Fruit fly (Drosophila melanogaster) whole organism, embryonic: ENCODE results near the gene mAcon1.

ENCODE experiments used
- ATbp ChIP-seq: fragments of 200-800 bp; sonication (Bioruptor generic); optimal IDR thresholded peaks from 2 replicates; lab custom pipeline; 2017; ENCODE audit warnings: missing biosample characterization, mild to moderate bottlenecking, missing genetic modification characterization, missing genetic modification reagents
- B-H2 ChIP-seq: fragments of 200-800 bp; sonication (Bioruptor generic); optimal IDR thresholded peaks from 2 replicates; lab custom pipeline; 2018; ENCODE audit warnings: missing biosample characterization, mild to moderate bottlenecking, missing genetic modification characterization
- BEAF-32 ChIP-seq: fragments of 200-800 bp; sonication (Bioruptor generic); optimal IDR thresholded peaks from 3 replicates; lab custom pipeline; 2017; ENCODE audit warnings: missing biosample characterization, missing genetic modification characterization, mild to moderate bottlenecking, moderate library complexity, missing genetic modification reagents
- CG10321 ChIP-seq: fragments of 200-800 bp; sonication (Bioruptor generic); IDR thresholded peaks from 2 replicates; pipeline ENCODE4 v1.3.6; 2022; ENCODE audit warnings: missing biosample characterization, missing genetic modification characterization
- CG10431 ChIP-seq: fragments of 200-800 bp; sonication (Bioruptor generic); optimal IDR thresholded peaks from 3 replicates; lab custom pipeline; 2018; ENCODE audit warnings: missing biosample characterization, mild to moderate bottlenecking, missing genetic modification characterization
- CG11696 ChIP-seq: fragments of 200-800 bp; sonication (Bioruptor generic); IDR thresholded peaks from 2 replicates; pipeline ENCODE4 v1.3.6; 2022; ENCODE audit warnings: missing biosample characterization, missing genetic modification characterization
- CG12071 ChIP-seq: fragments of 200-800 bp; sonication (Bioruptor generic); optimal IDR thresholded peaks from 3 replicates; lab custom pipeline; 2018; ENCODE audit warnings: missing biosample characterization, mild to moderate bottlenecking, missing genetic modification characterization
- CG15011 ChIP-seq: fragments of 200-800 bp; sonication (Bioruptor generic); optimal IDR thresholded peaks from 3 replicates; lab custom pipeline; 2018; ENCODE audit warnings: missing biosample characterization, mild to moderate bottlenecking, missing genetic modification characterization
- CG15514 ChIP-seq: fragments of 200-800 bp; sonication (Bioruptor generic); optimal IDR thresholded peaks from 3 replicates; lab custom pipeline; 2017; ENCODE audit warnings: missing biosample characterization, missing genetic modification characterization, mild to moderate bottlenecking, moderate library complexity, missing genetic modification reagents
- CG16813 ChIP-seq: fragments of 200-800 bp; sonication (Bioruptor generic); IDR thresholded peaks from 3 replicates; pipeline ENCODE4 v1.3.6; 2022; ENCODE audit warnings: missing biosample characterization, missing genetic modification characterization; ENCODE audit not compliant: partially characterized antibody
- CG17328 ChIP-seq: fragments of 200-800 bp; sonication (Bioruptor generic); IDR thresholded peaks from 2 replicates; pipeline ENCODE4 v1.3.6; 2022; ENCODE audit warnings: missing biosample characterization, missing genetic modification characterization
- CG2116 ChIP-seq: fragments of 200-800 bp; sonication (Bioruptor generic); optimal IDR thresholded peaks from 3 replicates; lab custom pipeline; 2018; ENCODE audit warnings: missing biosample characterization, mild to moderate bottlenecking, missing genetic modification characterization
- CG32772 ChIP-seq: fragments of 200-800 bp; sonication (Bioruptor generic); IDR thresholded peaks from 2 replicates; pipeline ENCODE4 v1.3.6; 2022; ENCODE audit warnings: missing biosample characterization, missing genetic modification characterization
- CG33557 ChIP-seq: fragments of 200-800 bp; sonication (Bioruptor generic); optimal IDR thresholded peaks from 2 replicates; lab custom pipeline; 2019; ENCODE audit warnings: missing biosample characterization, mild to moderate bottlenecking, missing genetic modification characterization, moderate library complexity
- CG34224 ChIP-seq: fragments of 200-800 bp; sonication (Bioruptor generic); IDR thresholded peaks from 3 replicates; pipeline ENCODE4 v1.3.6; 2022; ENCODE audit warnings: missing biosample characterization, missing genetic modification characterization; ENCODE audit not compliant: partially characterized antibody
- CG3726 ChIP-seq: fragments of 200-800 bp; sonication (Bioruptor generic); IDR thresholded peaks from 3 replicates; pipeline ENCODE4, ENCODE4 v1.3.6; 2022; ENCODE audit warnings: missing biosample characterization, missing genetic modification characterization
- CG3847 ChIP-seq: fragments of 200-800 bp; sonication (Bioruptor generic); IDR thresholded peaks from 2 replicates; pipeline ENCODE4 v1.3.6; 2022; ENCODE audit warnings: missing biosample characterization, missing genetic modification characterization
- CG4282 ChIP-seq: fragments of 200-800 bp; sonication (Bioruptor generic); optimal IDR thresholded peaks from 2 replicates; lab custom pipeline; 2016; ENCODE audit warnings: missing biosample characterization, missing genetic modification characterization
- CG5245 ChIP-seq: fragments of 200-800 bp; sonication (Bioruptor generic); optimal IDR thresholded peaks from 3 replicates; lab custom pipeline; 2016; ENCODE audit warnings: missing biosample characterization, missing genetic modification characterization
- CrebB ChIP-seq: fragments of 200-800 bp; sonication (Bioruptor generic); optimal IDR thresholded peaks from 3 replicates; lab custom pipeline; 2018; ENCODE audit warnings: missing biosample characterization, mild to moderate bottlenecking, missing genetic modification characterization
- Dad ChIP-seq: fragments of 200-800 bp; sonication (Bioruptor generic); optimal IDR thresholded peaks from 3 replicates; lab custom pipeline; 2016; ENCODE audit warnings: missing biosample characterization, missing genetic modification characterization
- Dek ChIP-seq: fragments of 200-800 bp; sonication (Bioruptor generic); optimal IDR thresholded peaks from 3 replicates; lab custom pipeline; 2019; ENCODE audit warnings: missing biosample characterization, mild to moderate bottlenecking, missing genetic modification characterization, moderate library complexity
- Dip2 ChIP-seq: fragments of 200-800 bp; sonication (Bioruptor generic); IDR thresholded peaks from 2 replicates; pipeline ENCODE4 v1.3.6; 2022; ENCODE audit warnings: missing biosample characterization, missing genetic modification characterization
- Ets65A ChIP-seq: fragments of 200-800 bp; sonication (Bioruptor generic); peaks from one replicate; lab custom pipeline; 2016; ENCODE audit warnings: missing biosample characterization, missing genetic modification characterization
- Hr39 ChIP-seq: fragments of >200 bp; optimal IDR thresholded peaks from 2 replicates; lab custom pipeline; 2017
- Lim3 ChIP-seq: fragments of 200-800 bp; sonication (Bioruptor generic); IDR thresholded peaks from 2 replicates; pipeline ENCODE4 v1.3.6; 2022; ENCODE audit warnings: missing biosample characterization, missing genetic modification characterization
- Lpt ChIP-seq: fragments of >200 bp; optimal IDR thresholded peaks from 2 replicates; lab custom pipeline; 2018; ENCODE audit warnings: missing biosample characterization, missing genetic modification characterization
- Max ChIP-seq: fragments of 200-800 bp; sonication (Bioruptor generic); optimal IDR thresholded peaks from 2 replicates; lab custom pipeline; 2016; ENCODE audit warnings: missing biosample characterization, mild to moderate bottlenecking, missing genetic modification characterization
- Myb ChIP-seq: fragments of 200-800 bp; sonication (Bioruptor generic); optimal IDR thresholded peaks from 2 replicates; lab custom pipeline; 2016; ENCODE audit warnings: missing biosample characterization, missing genetic modification characterization
- Oaz ChIP-seq: fragments of 200-800 bp; sonication (Bioruptor generic); IDR thresholded peaks from 2 replicates; pipeline ENCODE4 v1.3.6; 2022; ENCODE audit warnings: missing biosample characterization, missing genetic modification characterization
- Side ChIP-seq: fragments of 200-800 bp; sonication (Bioruptor generic); optimal IDR thresholded peaks from 2 replicates; lab custom pipeline; 2016; ENCODE audit warnings: missing biosample characterization, missing genetic modification characterization
- bab2 ChIP-seq: fragments of 200-800 bp; sonication (Bioruptor generic); optimal IDR thresholded peaks from 2 replicates; lab custom pipeline; 2016; ENCODE audit warnings: missing biosample characterization, missing genetic modification characterization
- bigmax ChIP-seq: fragments of 200-800 bp; sonication (Bioruptor generic); optimal IDR thresholded peaks from 2 replicates; lab custom pipeline; 2018; ENCODE audit warnings: missing biosample characterization, mild to moderate bottlenecking, missing genetic modification characterization
- br ChIP-seq: fragments of >200 bp; optimal IDR thresholded peaks from 2 replicates; lab custom pipeline; 2017
- corto ChIP-seq: fragments of 200-800 bp; sonication (Bioruptor generic); optimal IDR thresholded peaks from 2 replicates; lab custom pipeline; 2016; ENCODE audit warnings: missing biosample characterization, mild to moderate bottlenecking, missing genetic modification characterization, moderate library complexity
- danr ChIP-seq: fragments of 200-800 bp; sonication (Bioruptor generic); IDR thresholded peaks from 2 replicates; pipeline ENCODE4 v1.3.6; 2022; ENCODE audit warnings: missing biosample characterization, missing genetic modification characterization
- fd102C ChIP-seq: fragments of 200-800 bp; sonication (Bioruptor generic); optimal IDR thresholded peaks from 2 replicates; lab custom pipeline; 2018; ENCODE audit warnings: missing biosample characterization, mild to moderate bottlenecking, missing genetic modification characterization, moderate library complexity
- gem ChIP-seq: fragments of 200-800 bp; sonication (Bioruptor generic); optimal IDR thresholded peaks from 2 replicates; lab custom pipeline; 2019; ENCODE audit warnings: missing biosample characterization, mild to moderate bottlenecking, missing genetic modification characterization, moderate library complexity
- lov ChIP-seq, 2 experiments: fragments of 200-800 bp in 1 of 2; fragments of >200 bp in 1 of 2; sonication (Bioruptor generic) in 1 of 2; IDR thresholded peaks in 1 of 2; optimal IDR thresholded peaks in 1 of 2; 2 replicates in 1 of 2; 3 replicates in 1 of 2; pipeline versions ENCODE4 v1.3.6 to Lab custom; 2017 to 2022; ENCODE audit warnings: missing biosample characterization in 1 of 2, missing genetic modification characterization in 1 of 2
- nerfin-2 ChIP-seq: fragments of 200-800 bp; sonication (Bioruptor generic); IDR thresholded peaks from 2 replicates; pipeline ENCODE4 v1.3.6; 2022; ENCODE audit warnings: missing biosample characterization, missing genetic modification characterization; ENCODE audit not compliant: partially characterized antibody
- nmo ChIP-seq: fragments of 200-800 bp; sonication (Bioruptor generic); optimal IDR thresholded peaks from 2 replicates; lab custom pipeline; 2018; ENCODE audit warnings: missing biosample characterization, mild to moderate bottlenecking, missing genetic modification characterization, moderate library complexity
- pan ChIP-seq, 4 experiments: fragments of >200 bp in 3 of 4; fragments of 200-800 bp in 1 of 4; sonication (Bioruptor generic) in 1 of 4; optimal IDR thresholded peaks in 3 of 4; IDR thresholded peaks in 1 of 4; 2 replicates each; pipeline versions ENCODE4 v1.3.6 to Lab custom; 2017 to 2022; ENCODE audit warnings: missing biosample characterization in 2 of 4, missing genetic modification characterization in 2 of 4, mixed read lengths in 1 of 4
- row ChIP-seq: fragments of 200-800 bp; sonication (Bioruptor generic); IDR thresholded peaks from 3 replicates; pipeline ENCODE4 v1.3.6; 2022; ENCODE audit warnings: missing biosample characterization, missing genetic modification characterization
- sc ChIP-seq, 3 experiments: fragments of >200 bp in 2 of 3; fragments of 200-800 bp in 1 of 3; sonication (Bioruptor generic) in 1 of 3; optimal IDR thresholded peaks; 2 replicates in 2 of 3; 3 replicates in 1 of 3; lab custom pipeline; 2017; ENCODE audit warnings: mild to moderate bottlenecking in 1 of 3, missing biosample characterization in 1 of 3, missing genetic modification characterization in 1 of 3, missing genetic modification reagents in 1 of 3
- sens ChIP-seq: fragments of 200-800 bp; sonication (Bioruptor generic); peaks from one replicate; lab custom pipeline; 2016; ENCODE audit warnings: missing biosample characterization, missing genetic modification characterization
- sima ChIP-seq: fragments of 200-800 bp; sonication (Bioruptor generic); optimal IDR thresholded peaks from 2 replicates; lab custom pipeline; 2016; ENCODE audit warnings: missing biosample characterization, missing genetic modification characterization
- sr ChIP-seq: fragments of 200-800 bp; sonication (Bioruptor generic); IDR thresholded peaks from 3 replicates; pipeline ENCODE4 v1.3.6; 2022; ENCODE audit warnings: missing biosample characterization, missing genetic modification characterization
- stc ChIP-seq: fragments of 200-800 bp; sonication (Bioruptor generic); IDR thresholded peaks from 2 replicates; pipeline ENCODE4 v1.3.6; 2022; ENCODE audit warnings: missing biosample characterization, missing genetic modification characterization
- tup ChIP-seq: fragments of 200-800 bp; sonication (Bioruptor generic); optimal IDR thresholded peaks from 2 replicates; lab custom pipeline; 2016; ENCODE audit warnings: missing biosample characterization, mild to moderate bottlenecking, missing genetic modification characterization, moderate library complexity
- z ChIP-seq: fragments of 200-800 bp; sonication (Bioruptor generic); IDR thresholded peaks from 3 replicates; pipeline ENCODE4 v1.3.6; 2022; ENCODE audit warnings: missing biosample characterization, missing genetic modification characterization
- zen ChIP-seq: fragments of 200-800 bp; sonication (Bioruptor generic); optimal IDR thresholded peaks from 3 replicates; lab custom pipeline; 2018; ENCODE audit warnings: missing biosample characterization, mild to moderate bottlenecking, missing genetic modification characterization, moderate library complexity

The mAcon1 gene

dm6 chr2L:21166422-21166821 is 1.9 kb upstream of the mAcon1 start (continued):
- TF ChIP-seq Myb (peak; percentile 87), CG10321 (GFP tag; lab: Robert Waterston, UW) (no peak), tup (GFP tag; lab: Kevin White, UChicago) (no peak), sr (GFP tag; lab: Robert Waterston, UW) (no peak), CG32772 (no peak), Max (no peak), Dek (no peak), sima (GFP tag; lab: Kevin White, UChicago) (no peak), Lpt (GFP tag; lab: Kevin White, UChicago) (no peak), CG3847 (GFP tag; lab: Robert Waterston, UW) (peak; percentile 24; the same call in 1 of the 2 replicates), bab2 (GFP tag; lab: Kevin White, UChicago) (no peak), CG17328 (0 out of 2 replicates have a peak, but pooled peaks have one; percentile 5), row (GFP tag; lab: Robert Waterston, UW) (peak; percentile 33; the same call in 1 of the 3 replicates), CG4282 (GFP tag; lab: Kevin White, UChicago) (no peak), CG2116 (peak; percentile 29), sens (peak; percentile 11), z (GFP tag; lab: Robert Waterston, UW) (no peak), pan (optimal IDR thresholded peaks at IDR 0.05; lab: Kevin White, UChicago) (no peak), pan (GFP tag; optimal IDR thresholded peaks at IDR 0.05 in 1 of 2, IDR thresholded peaks at IDR 0.05 in 1 of 2) (no peak), Side (GFP tag; lab: Kevin White, UChicago) (no peak), stc (GFP tag; lab: Robert Waterston, UW) (no peak), nmo (GFP tag; lab: Kevin White, UChicago) (no peak), danr (GFP tag; lab: Robert Waterston, UW) (no peak), Oaz (no peak), Dip2 (GFP tag; lab: Robert Waterston, UW) (no peak), BEAF-32 (peak; percentile 18), CG34224 (GFP tag; lab: Robert Waterston, UW) (no peak), corto (GFP tag; lab: Kevin White, UChicago) (no peak), CG15011 (no peak), br (lab: Kevin White, UChicago) (no peak), Ets65A (GFP tag; lab: Kevin White, UChicago) (peak; percentile 46), Dad (GFP tag; lab: Kevin White, UChicago) (no peak), Lim3 (GFP tag; lab: Robert Waterston, UW) (no peak), CG3726 (no peak), CG10431 (no peak), lov (optimal IDR thresholded peaks at IDR 0.05; lab: Kevin White, UChicago) (no peak), lov (GFP tag; IDR thresholded peaks at IDR 0.05; lab: Robert Waterston, UW) (no peak), CG33557 (GFP tag; lab: Kevin White, UChicago) (no peak), CG11696 (no peak), gem (tag; lab: Kevin White, UChicago) (no peak), nerfin-2 (GFP tag; lab: Robert Waterston, UW) (no peak), CG16813 (no peak), sc (optimal IDR thresholded peaks at IDR 0.05; lab: Kevin White, UChicago) (no peak), sc (GFP tag; optimal IDR thresholded peaks at IDR 0.05; lab: Kevin White, UChicago) (no peak), CG5245 (no peak), bigmax (GFP tag; lab: Kevin White, UChicago) (peak; percentile 100), CrebB (tag; lab: Kevin White, UChicago) (no peak), CG15514 (GFP tag; lab: Kevin White, UChicago) (peak; percentile 55), fd102C (no peak), CG12071 (GFP tag; lab: Kevin White, UChicago) (no peak), B-H2 (peak; percentile 15), ATbp (no peak), zen (tag; lab: Kevin White, UChicago) (no peak), Hr39 (no peak)
